Worm (Caenorhabditis elegans) whole organism, young adult: ENCODE data around the gene rpi-2.

ENCODE experiments used
- bed-1 ChIP-seq: fragments of 200-800 bp; sonication (Bioruptor generic); IDR thresholded peaks from 2 replicates; pipeline ENCODE4 v1.3.6; 2022; ENCODE audit warnings: missing genetic modification reagents, missing genetic modification characterization, missing compliant biosample characterization
- madf-3 ChIP-seq: fragments of 200-800 bp; sonication (Bioruptor generic); IDR thresholded peaks from 2 replicates; pipeline ENCODE4 v1.3.6; 2022; ENCODE audit warnings: missing genetic modification reagents, missing genetic modification characterization, missing compliant biosample characterization
- madf-6 ChIP-seq: fragments of 200-800 bp; sonication (Bioruptor generic); IDR thresholded peaks from 2 replicates; pipeline ENCODE4 v1.3.6; 2022; ENCODE audit warnings: missing genetic modification reagents, missing genetic modification characterization, missing compliant biosample characterization

DNA sequence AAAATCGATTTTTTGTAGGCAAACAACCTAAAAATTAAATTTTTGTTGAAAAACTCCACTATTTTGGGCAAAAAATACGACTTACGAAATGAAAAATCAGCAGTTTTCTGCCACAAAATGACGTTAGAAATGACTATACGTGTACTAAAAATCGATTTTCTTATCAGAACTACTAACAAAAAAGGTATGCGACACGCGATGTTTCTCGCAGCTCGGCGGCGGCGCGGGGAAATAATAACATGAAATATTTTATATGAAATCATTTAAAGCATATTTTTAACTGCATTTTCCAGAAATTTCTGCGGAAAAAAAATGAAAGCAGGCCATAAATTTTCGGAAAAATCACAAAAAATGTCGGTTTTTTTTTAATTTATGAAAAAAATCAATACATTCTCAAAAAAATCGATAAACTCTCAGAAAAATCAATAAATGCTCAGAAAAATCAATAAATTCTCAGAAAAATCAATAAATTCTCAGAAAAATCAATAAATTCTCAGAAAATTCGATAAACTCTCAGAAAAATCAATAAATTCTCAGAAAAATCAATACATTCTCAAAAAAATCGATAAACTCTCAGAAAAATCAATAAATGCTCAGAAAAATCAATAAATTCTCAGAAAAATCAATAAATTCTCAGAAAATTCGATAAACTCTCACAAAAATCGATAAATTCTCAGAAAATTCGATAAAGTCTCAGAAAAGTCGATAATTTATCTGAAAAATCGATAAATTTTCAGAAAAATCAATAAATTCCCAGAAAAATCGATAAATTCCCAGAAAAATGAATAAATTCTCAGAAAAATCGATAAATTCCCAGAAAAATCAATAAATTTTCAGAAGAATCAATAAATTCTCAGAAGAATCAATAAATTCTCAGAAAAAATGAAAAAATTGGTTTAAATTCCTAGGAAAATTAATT is 29.3 kb downstream of the rpi-2 start, which contains the start of gene ptpn-22:
- TF ChIP-seq madf-6 (GFP tag; lab: Robert Waterston, UW) = no peak
- TF ChIP-seq bed-1 (GFP tag; lab: Robert Waterston, UW) = no peak
- no peak for TF ChIP-seq madf-3 (GFP tag; lab: Robert Waterston, UW)
